Fruit fly (Drosophila melanogaster): ENCODE data around the gene Rpt4R.

DNA sequence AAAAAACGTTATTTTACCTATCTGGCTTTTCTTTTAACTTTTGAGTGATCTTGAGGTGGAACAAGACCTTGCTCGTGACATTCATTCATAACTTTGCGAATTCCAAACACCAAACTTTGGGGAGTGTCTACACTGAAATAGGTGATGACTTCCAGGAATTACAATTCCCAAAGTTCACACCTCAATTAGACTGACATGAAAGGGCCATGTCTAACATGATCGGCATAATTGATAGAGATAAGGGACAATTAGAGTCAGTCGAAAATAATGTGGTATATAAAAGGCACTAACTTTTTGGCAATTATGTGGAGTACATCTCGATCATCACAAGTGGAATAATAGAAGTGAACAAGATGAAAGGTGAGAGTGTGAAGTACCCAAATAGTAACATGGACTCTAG lies 34.1 kb downstream of the Rpt4R start, which contains the start of gene CG43896:
- TF ChIP-seq usp (GFP tag; optimal IDR thresholded peaks at IDR 0.05) (no peak), psq (optimal IDR thresholded peaks at IDR 0.05) (no peak), EcR (GFP tag; optimal IDR thresholded peaks at IDR 0.05) (no peak), CG8478 (optimal IDR thresholded peaks at IDR 0.05) (no peak), pan (optimal IDR thresholded peaks at IDR 0.05) (no peak), Dll (optimal IDR thresholded peaks at IDR 0.05) (no peak)
